Fruit fly (Drosophila melanogaster) whole organism, embryonic: ENCODE measurements around the gene beta4GalT7.

ENCODE experiments used
- CG10543 ChIP-seq: fragments of 200-800 bp; sonication (Bioruptor generic); optimal IDR thresholded peaks from 3 replicates; lab custom pipeline; 2017; ENCODE audit warnings: missing biosample characterization, mild to moderate bottlenecking, missing genetic modification characterization, moderate library complexity
- CG10959 ChIP-seq: fragments of 200-800 bp; sonication (Bioruptor generic); IDR thresholded peaks from 2 replicates; pipeline ENCODE4 v1.3.6; 2022; ENCODE audit warnings: missing biosample characterization, missing genetic modification characterization
- CG11398 ChIP-seq: fragments of 200-800 bp; sonication (Bioruptor generic); optimal IDR thresholded peaks from 2 replicates; lab custom pipeline; 2016; ENCODE audit warnings: missing biosample characterization, missing genetic modification characterization
- CG1233 ChIP-seq: fragments of 200-800 bp; sonication (Bioruptor generic); optimal IDR thresholded peaks from 4 replicates; lab custom pipeline; 2018; ENCODE audit warnings: missing biosample characterization, mild to moderate bottlenecking, missing genetic modification characterization
- CG14050 ChIP-seq: fragments of 200-800 bp; sonication (Bioruptor generic); IDR thresholded peaks from 3 replicates; pipeline ENCODE4 v1.3.6; 2022; ENCODE audit warnings: missing biosample characterization, missing genetic modification characterization
- CG14710 ChIP-seq: fragments of 200-800 bp; sonication (Bioruptor generic); optimal IDR thresholded peaks from 3 replicates; lab custom pipeline; 2019; ENCODE audit warnings: missing biosample characterization, mild to moderate bottlenecking, missing genetic modification characterization, moderate library complexity
- CG15514 ChIP-seq: fragments of 200-800 bp; sonication (Bioruptor generic); optimal IDR thresholded peaks from 3 replicates; lab custom pipeline; 2017; ENCODE audit warnings: missing biosample characterization, missing genetic modification characterization, mild to moderate bottlenecking, moderate library complexity, missing genetic modification reagents
- CG1602 ChIP-seq: fragments of 200-800 bp; sonication (Bioruptor generic); optimal IDR thresholded peaks from 3 replicates; lab custom pipeline; 2016; ENCODE audit warnings: missing biosample characterization, missing genetic modification characterization
- CG1603 ChIP-seq: fragments of 200-800 bp; sonication (Bioruptor generic); optimal IDR thresholded peaks from 2 replicates; lab custom pipeline; 2019; ENCODE audit warnings: missing biosample characterization, mild to moderate bottlenecking, missing genetic modification characterization, moderate library complexity
- CG16813 ChIP-seq: fragments of 200-800 bp; sonication (Bioruptor generic); IDR thresholded peaks from 3 replicates; pipeline ENCODE4 v1.3.6; 2022; ENCODE audit warnings: missing biosample characterization, missing genetic modification characterization; ENCODE audit not compliant: partially characterized antibody
- CG17802 ChIP-seq: fragments of 200-800 bp; sonication (Bioruptor generic); optimal IDR thresholded peaks from 2 replicates; lab custom pipeline; 2018; ENCODE audit warnings: missing biosample characterization, mild to moderate bottlenecking, missing genetic modification characterization, moderate library complexity
- CG18011 ChIP-seq: fragments of 200-800 bp; sonication (Bioruptor generic); optimal IDR thresholded peaks from 2 replicates; lab custom pipeline; 2017; ENCODE audit warnings: missing biosample characterization, missing genetic modification characterization, mild to moderate bottlenecking, moderate library complexity, missing genotype
- CG30020 ChIP-seq: fragments of 200-800 bp; optimal IDR thresholded peaks from 2 replicates; lab custom pipeline; 2019; ENCODE audit warnings: missing biosample characterization, mild to moderate bottlenecking, missing genetic modification characterization, moderate library complexity
- CG3163 ChIP-seq: fragments of 200-800 bp; sonication (Bioruptor generic); optimal IDR thresholded peaks from 3 replicates; lab custom pipeline; 2016; ENCODE audit warnings: missing biosample characterization, missing genetic modification characterization
- CG3995 ChIP-seq: fragments of 200-800 bp; sonication (Bioruptor generic); optimal IDR thresholded peaks from 3 replicates; lab custom pipeline; 2016; ENCODE audit warnings: missing biosample characterization, missing genetic modification characterization
- CG8290 ChIP-seq, 3 experiments: fragments of 200-800 bp; sonication (Bioruptor generic); optimal IDR thresholded peaks; 2 replicates each; lab custom pipeline; 2016 to 2019; ENCODE audit warnings: missing biosample characterization in 3 of 3, missing genetic modification characterization in 3 of 3, mild to moderate bottlenecking in 2 of 3, moderate library complexity in 1 of 3
- CG9215 ChIP-seq: fragments of 200-800 bp; sonication (Bioruptor generic); IDR thresholded peaks from 2 replicates; pipeline ENCODE4 v1.3.6; 2022; ENCODE audit warnings: missing biosample characterization, missing genetic modification characterization
- CG9609 ChIP-seq: fragments of 200-800 bp; sonication (Bioruptor generic); optimal IDR thresholded peaks from 3 replicates; lab custom pipeline; 2016; ENCODE audit warnings: missing biosample characterization, missing genetic modification characterization
- Chrac-16 ChIP-seq: fragments of 200-800 bp; sonication (Bioruptor generic); optimal IDR thresholded peaks from 3 replicates; lab custom pipeline; 2016; ENCODE audit warnings: missing biosample characterization, missing genetic modification characterization
- Dip3 ChIP-seq: fragments of 200-800 bp; sonication (Bioruptor generic); optimal IDR thresholded peaks from 3 replicates; lab custom pipeline; 2016; ENCODE audit warnings: missing biosample characterization, missing genetic modification characterization
- Dp ChIP-seq: fragments of 200-800 bp; sonication (Bioruptor generic); optimal IDR thresholded peaks from 2 replicates; lab custom pipeline; 2018; ENCODE audit warnings: missing biosample characterization, mild to moderate bottlenecking, missing genetic modification characterization, moderate library complexity
- Dref ChIP-seq: fragments of 200-800 bp; sonication (Bioruptor generic); IDR thresholded peaks from 2 replicates; pipeline ENCODE4 v1.3.6; 2022; ENCODE audit warnings: missing biosample characterization, missing genetic modification characterization
- Elba2 ChIP-seq: fragments of 200-800 bp; sonication (Bioruptor generic); optimal IDR thresholded peaks from 3 replicates; lab custom pipeline; 2016; ENCODE audit warnings: missing biosample characterization, missing genetic modification characterization
- Fer2 ChIP-seq: fragments of 200-800 bp; sonication (Bioruptor generic); optimal IDR thresholded peaks from 2 replicates; lab custom pipeline; 2018; ENCODE audit warnings: missing biosample characterization, mild to moderate bottlenecking, missing genetic modification characterization, moderate library complexity
- Gsc ChIP-seq: fragments of 200-800 bp; sonication (Bioruptor generic); IDR thresholded peaks from 2 replicates; pipeline ENCODE4 v1.3.6; 2022; ENCODE audit warnings: missing biosample characterization, missing genetic modification characterization
- H2.0 ChIP-seq: fragments of 200-800 bp; sonication (Bioruptor generic); IDR thresholded peaks from 2 replicates; pipeline ENCODE4 v1.3.6; 2022; ENCODE audit warnings: missing biosample characterization, missing genetic modification characterization
- HLH54F ChIP-seq: fragments of 200-800 bp; sonication (Bioruptor generic); optimal IDR thresholded peaks from 3 replicates; lab custom pipeline; 2016; ENCODE audit warnings: missing biosample characterization, missing genetic modification characterization
- Hey ChIP-seq: fragments of 200-800 bp; sonication (Bioruptor generic); optimal IDR thresholded peaks from 3 replicates; lab custom pipeline; 2018; ENCODE audit warnings: missing biosample characterization, mild to moderate bottlenecking, missing genetic modification characterization
- Myb ChIP-seq: fragments of 200-800 bp; sonication (Bioruptor generic); optimal IDR thresholded peaks from 2 replicates; lab custom pipeline; 2016; ENCODE audit warnings: missing biosample characterization, missing genetic modification characterization
- NC2α ChIP-seq: fragments of 200-800 bp; sonication (Bioruptor generic); optimal IDR thresholded peaks from 2 replicates; lab custom pipeline; 2016; ENCODE audit warnings: missing biosample characterization, missing genetic modification characterization
- Nf-YA ChIP-seq: fragments of 200-800 bp; sonication (Bioruptor generic); IDR thresholded peaks from 2 replicates; pipeline ENCODE4 v1.3.6; 2022; ENCODE audit warnings: missing biosample characterization, missing genetic modification characterization
- Nf-YB ChIP-seq: fragments of 200-800 bp; sonication (Bioruptor generic); optimal IDR thresholded peaks from 3 replicates; lab custom pipeline; 2019; ENCODE audit warnings: missing biosample characterization, mild to moderate bottlenecking, missing genetic modification characterization, moderate library complexity
- Sin3A ChIP-seq: fragments of >200 bp; optimal IDR thresholded peaks from 2 replicates; lab custom pipeline; 2018
- cas ChIP-seq: fragments of 200-800 bp; sonication (Bioruptor generic); IDR thresholded peaks from 2 replicates; pipeline ENCODE4 v1.3.6; 2022; ENCODE audit warnings: missing biosample characterization, missing genetic modification characterization
- corto ChIP-seq: fragments of 200-800 bp; sonication (Bioruptor generic); optimal IDR thresholded peaks from 2 replicates; lab custom pipeline; 2016; ENCODE audit warnings: missing biosample characterization, mild to moderate bottlenecking, missing genetic modification characterization, moderate library complexity
- dm ChIP-seq: fragments of 200-800 bp; sonication (Bioruptor generic); optimal IDR thresholded peaks from 3 replicates; lab custom pipeline; 2016; ENCODE audit warnings: missing biosample characterization, missing genetic modification characterization
- esg ChIP-seq: fragments of 200-800 bp; sonication (Bioruptor generic); conservative IDR thresholded peaks from 2 replicates; pipeline ENCODE4 v1.3.6; 2022; ENCODE audit warnings: missing biosample characterization, missing genetic modification characterization
- eve ChIP-seq, 2 experiments: fragments of >200 bp; optimal IDR thresholded peaks; 2 replicates each; lab custom pipeline; 2017; ENCODE audit warnings: missing biosample characterization in 2 of 2, missing genetic modification characterization in 2 of 2
- fd64A ChIP-seq: fragments of 200-800 bp; sonication (Bioruptor generic); optimal IDR thresholded peaks from 3 replicates; lab custom pipeline; 2018; ENCODE audit warnings: missing biosample characterization, mild to moderate bottlenecking, missing genetic modification characterization
- kay ChIP-seq: fragments of 200-800 bp; sonication (Bioruptor generic); optimal IDR thresholded peaks from 2 replicates; lab custom pipeline; 2016; ENCODE audit warnings: missing biosample characterization, missing genetic modification characterization
- knrl ChIP-seq: fragments of 200-800 bp; sonication (Bioruptor generic); IDR thresholded peaks from 3 replicates; pipeline ENCODE4 v1.3.6; 2022; ENCODE audit warnings: missing biosample characterization, missing genetic modification characterization; ENCODE audit not compliant: partially characterized antibody
- org-1 ChIP-seq: fragments of 200-800 bp; sonication (Bioruptor generic); optimal IDR thresholded peaks from 2 replicates; lab custom pipeline; 2017; ENCODE audit warnings: missing biosample characterization, missing genetic modification characterization
- peb ChIP-seq: fragments of 200-800 bp; sonication (Bioruptor generic); IDR thresholded peaks from 2 replicates; pipeline ENCODE4 v1.3.6; 2022; ENCODE audit warnings: missing biosample characterization, missing genetic modification characterization
- pfk ChIP-seq: fragments of 200-800 bp; sonication (Bioruptor generic); optimal IDR thresholded peaks from 2 replicates; lab custom pipeline; 2018; ENCODE audit warnings: missing biosample characterization, mild to moderate bottlenecking, missing genetic modification characterization, moderate library complexity
- phol ChIP-seq: fragments of 200-800 bp; sonication (Bioruptor generic); optimal IDR thresholded peaks from 3 replicates; lab custom pipeline; 2018; ENCODE audit warnings: missing biosample characterization, mild to moderate bottlenecking, missing genetic modification characterization, moderate library complexity
- prd ChIP-seq, 3 experiments: fragments of >200 bp in 2 of 3; fragments of 200-800 bp in 1 of 3; sonication (Bioruptor generic) in 1 of 3; optimal IDR thresholded peaks in 2 of 3; IDR thresholded peaks in 1 of 3; 2 replicates in 2 of 3; 3 replicates in 1 of 3; pipeline versions ENCODE4 v1.3.6 to Lab custom; 2017 to 2022; ENCODE audit warnings: missing biosample characterization in 1 of 3, missing genetic modification characterization in 1 of 3
- pros ChIP-seq: fragments of 200-800 bp; sonication (Bioruptor generic); optimal IDR thresholded peaks from 3 replicates; lab custom pipeline; 2019; ENCODE audit warnings: missing biosample characterization, mild to moderate bottlenecking, missing genetic modification characterization, moderate library complexity
- sens ChIP-seq: fragments of 200-800 bp; sonication (Bioruptor generic); peaks from one replicate; lab custom pipeline; 2016; ENCODE audit warnings: missing biosample characterization, missing genetic modification characterization
- vvl ChIP-seq: fragments of 200-800 bp; sonication (Bioruptor generic); IDR thresholded peaks from 2 replicates; pipeline ENCODE4 v1.3.6; 2022; ENCODE audit warnings: missing biosample characterization, missing genetic modification characterization
- wdn ChIP-seq: fragments of 200-800 bp; sonication (Bioruptor generic); IDR thresholded peaks from 2 replicates; pipeline ENCODE4 v1.3.6; 2022; ENCODE audit warnings: missing biosample characterization, missing genetic modification characterization
- wor ChIP-seq: fragments of 200-800 bp; sonication (Bioruptor generic); IDR thresholded peaks from 2 replicates; pipeline ENCODE4 v1.3.6; 2022; ENCODE audit warnings: missing biosample characterization, missing genetic modification characterization

The beta4GalT7 gene

DNA sequence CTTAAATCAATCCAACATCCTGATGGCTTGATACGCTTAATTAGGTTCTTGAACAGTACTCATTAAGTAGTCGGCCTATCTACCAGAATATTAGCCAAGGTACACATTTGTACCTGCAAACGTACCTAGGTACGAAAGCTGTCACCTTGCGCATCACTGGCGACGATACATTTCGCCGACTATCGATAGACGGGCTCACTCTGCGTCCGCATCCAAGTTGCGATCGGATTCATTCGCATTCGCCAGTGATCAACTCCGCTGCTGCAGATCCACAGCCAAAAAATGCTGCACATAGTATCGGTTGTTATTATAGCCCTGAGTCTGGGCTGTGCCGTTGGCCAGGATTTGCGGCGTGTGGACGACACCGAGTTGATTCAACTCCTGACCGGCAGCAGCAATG is 24.4 kb downstream of the beta4GalT7 start, which contains the start of gene CG11790 (continued):
- TF ChIP-seq CG17802 (tag; lab: Kevin White, UChicago), result no peak
- no peak for TF ChIP-seq org-1
- TF ChIP-seq CG10543 (GFP tag; lab: Kevin White, UChicago), result no peak
- peak; percentile 66 for TF ChIP-seq CG16813
- peak; percentile 73; the same call in 1 of the 3 replicates for TF ChIP-seq knrl
- no peak for TF ChIP-seq Fer2 (tag; lab: Kevin White, UChicago)
- no peak for TF ChIP-seq pros (GFP tag; lab: Kevin White, UChicago)
- TF ChIP-seq Dref, result peak; percentile 80
- no peak for TF ChIP-seq kay (GFP tag; lab: Kevin White, UChicago)
- no peak for TF ChIP-seq wdn (GFP tag; lab: Robert Waterston, UW)
- TF ChIP-seq Nf-YA (GFP tag; lab: Robert Waterston, UW), result no peak
- TF ChIP-seq fd64A (GFP tag; lab: Kevin White, UChicago), result no peak
- TF ChIP-seq vvl (GFP tag; lab: Robert Waterston, UW), result peak; percentile 20; the same call in 1 of the 2 replicates
- no peak for TF ChIP-seq eve (GFP tag; optimal IDR thresholded peaks at IDR 0.05; lab: Kevin White, UChicago)
- TF ChIP-seq Hey (tag; lab: Kevin White, UChicago), result no peak

- TF ChIP-seq dm (GFP tag; lab: Kevin White, UChicago) (no peak), Dip3 (no peak), Dp (GFP tag; lab: Kevin White, UChicago) (peak; percentile 71), CG30020 (peak; percentile 36), HLH54F (GFP tag; lab: Kevin White, UChicago) (peak; percentile 1), CG3163 (GFP tag; lab: Kevin White, UChicago) (no peak), NC2α (GFP tag; lab: Kevin White, UChicago) (no peak), CG9609 (GFP tag; lab: Kevin White, UChicago) (no peak), corto (no peak), CG18011 (GFP tag; lab: Kevin White, UChicago) (no peak), peb (GFP tag; lab: Robert Waterston, UW) (no peak), CG10959 (GFP tag; lab: Robert Waterston, UW) (no peak), sens (GFP tag; lab: Kevin White, UChicago) (no peak), wor (GFP tag; lab: Robert Waterston, UW) (no peak), CG1233 (GFP tag; lab: Kevin White, UChicago) (no peak), Chrac-16 (GFP tag; lab: Kevin White, UChicago) (no peak), phol (peak; percentile 6), Sin3A (lab: Kevin White, UChicago) (peak; percentile 17), CG14050 (GFP tag; lab: Robert Waterston, UW) (no peak), CG1602 (no peak), CG9215 (no peak), CG14710 (tag; lab: Kevin White, UChicago) (no peak), CG11398 (GFP tag; lab: Kevin White, UChicago) (no peak), prd (optimal IDR thresholded peaks at IDR 0.05; lab: Kevin White, UChicago) (no peak), prd (GFP tag; IDR thresholded peaks at IDR 0.05; lab: Robert Waterston, UW) (no peak), esg (GFP tag; lab: Robert Waterston, UW) (no peak), pfk (GFP tag; lab: Kevin White, UChicago) (peak; percentile 95), Nf-YB (GFP tag; lab: Kevin White, UChicago) (no peak), Myb (GFP tag; lab: Kevin White, UChicago) (peak; percentile 43), pros (GFP tag; lab: Kevin White, UChicago) (no peak), cas (GFP tag; lab: Robert Waterston, UW) (no peak), Elba2 (GFP tag; lab: Kevin White, UChicago) (no peak), CG8290 (GFP tag; optimal IDR thresholded peaks at IDR 0.05; lab: Kevin White, UChicago) (no peak), CG8290 (tag; optimal IDR thresholded peaks at IDR 0.05; lab: Kevin White, UChicago) (peak in 1 of 2 experiments; percentile 11), CG1603 (tag; lab: Kevin White, UChicago) (peak; percentile 95), H2.0 (GFP tag; lab: Robert Waterston, UW) (no peak), Gsc (no peak), CG3995 (GFP tag; lab: Kevin White, UChicago) (peak; percentile 83), CG15514 (GFP tag; lab: Kevin White, UChicago) (peak; percentile 29)
Observed at dm6 chr3R:25049383-25049741, 26.3 kb downstream of the beta4GalT7 start, which contains the start of gene CG11791. CG11791 (plus strand) TSS chr3R:25049616.
